Fruit fly (Drosophila melanogaster) S2 (cell line): ENCODE data around the gene GstT4.
A peak's percentile ranks its signal among the peaks of the same experiment; 100 is the strongest.

Experiments
- CG8478 ChIP-seq: fragments of >200 bp; optimal IDR thresholded peaks from 2 replicates; lab custom pipeline; 2018
- CTCF ChIP-seq, 2 experiments: fragments of >200 bp; optimal IDR thresholded peaks; 2 replicates each; lab custom pipeline; 2018

GstT4 gene

dm6 chrX:13403962-13404830 lies at the start of gene GstT4:
GstT4 (plus strand) TSS chrX:13404749.
- no peak for TF ChIP-seq CTCF (optimal IDR thresholded peaks at IDR 0.05; lab: Kevin White, UChicago)
- no peak for TF ChIP-seq CG8478 (lab: Kevin White, UChicago)

dm6 chrX:13358240-13358799 lies 46.2 kb upstream of the GstT4 start:
- TF ChIP-seq CG8478 (lab: Kevin White, UChicago): no peak
- no peak for TF ChIP-seq CTCF (optimal IDR thresholded peaks at IDR 0.05; lab: Kevin White, UChicago)

dm6 chrX:13358948-13359347 lies 45.6 kb upstream of the GstT4 start, which contains the start of gene Syt12:
Syt12 (plus strand) TSS chrX:13359248.
- TF ChIP-seq CG8478 (lab: Kevin White, UChicago) (no peak), CTCF (optimal IDR thresholded peaks at IDR 0.05; lab: Kevin White, UChicago) (no peak)

- no peak for TF ChIP-seq CTCF (optimal IDR thresholded peaks at IDR 0.05; lab: Kevin White, UChicago)
- TF ChIP-seq CG8478 (lab: Kevin White, UChicago): no peak
Measured at dm6 chrX:13368149-13368548, 36.4 kb upstream of the GstT4 start, which contains the start of gene dmrt11E. dmrt11E (plus strand) TSS chrX:13368191.

- no peak for TF ChIP-seq CG8478 (lab: Kevin White, UChicago)
Measured at dm6 chrX:13369438-13369837, 35.1 kb upstream of the GstT4 start.

- TF ChIP-seq CTCF (optimal IDR thresholded peaks at IDR 0.05; lab: Kevin White, UChicago) (no peak), CG8478 (lab: Kevin White, UChicago) (no peak)
Measured at dm6 chrX:13370306-13370705, 34.2 kb upstream of the GstT4 start, which contains the start of gene CG1640. CG1640 (plus strand) TSS chrX:13370606.

- TF ChIP-seq CG8478 (lab: Kevin White, UChicago) (no peak), CTCF (optimal IDR thresholded peaks at IDR 0.05; lab: Kevin White, UChicago) (no peak)
Measured at dm6 chrX:13370826-13371703, 33.5 kb upstream of the GstT4 start.

- TF ChIP-seq CTCF (optimal IDR thresholded peaks at IDR 0.05; lab: Kevin White, UChicago) (no peak), CG8478 (lab: Kevin White, UChicago) (no peak)
Measured at dm6 chrX:13371704-13372049, 32.9 kb upstream of the GstT4 start.

dm6 chrX:13372512-13372911 lies 32.0 kb upstream of the GstT4 start:
- no peak for TF ChIP-seq CTCF (optimal IDR thresholded peaks at IDR 0.05; lab: Kevin White, UChicago)
- TF ChIP-seq CG8478 (lab: Kevin White, UChicago): no peak

dm6 chrX:13373239-13374153 lies 31.1 kb upstream of the GstT4 start:
- no peak for TF ChIP-seq CG8478 (lab: Kevin White, UChicago)
- peak in 1 of 2 experiments; percentile 4 for TF ChIP-seq CTCF (optimal IDR thresholded peaks at IDR 0.05; lab: Kevin White, UChicago)

- TF ChIP-seq CG8478 (lab: Kevin White, UChicago): no peak
- no peak for TF ChIP-seq CTCF (optimal IDR thresholded peaks at IDR 0.05; lab: Kevin White, UChicago)
Measured at dm6 chrX:13374154-13374536, 30.4 kb upstream of the GstT4 start.

dm6 chrX:13374979-13375378 lies 29.6 kb upstream of the GstT4 start:
- TF ChIP-seq CG8478 (lab: Kevin White, UChicago) (no peak), CTCF (optimal IDR thresholded peaks at IDR 0.05; lab: Kevin White, UChicago) (no peak)

- TF ChIP-seq CG8478 (lab: Kevin White, UChicago) (no peak), CTCF (optimal IDR thresholded peaks at IDR 0.05; lab: Kevin White, UChicago) (no peak)
Measured at dm6 chrX:13375489-13375997, 29.0 kb upstream of the GstT4 start.
